Fruit fly (Drosophila melanogaster) whole organism, embryonic: ENCODE measurements around the gene Polr1B.

ENCODE experiments used
- Aef1 ChIP-seq: fragments of 200-800 bp; sonication (Bioruptor generic); IDR thresholded peaks from 3 replicates; pipeline ENCODE4 v1.3.6; 2022; ENCODE audit warnings: missing biosample characterization, missing genetic modification characterization
- Atf3 ChIP-seq: fragments of 200-800 bp; sonication (Bioruptor generic); optimal IDR thresholded peaks from 3 replicates; lab custom pipeline; 2016; ENCODE audit warnings: missing biosample characterization, missing genetic modification characterization
- Bgb ChIP-seq: fragments of 200-800 bp; sonication (Bioruptor generic); IDR thresholded peaks from 2 replicates; pipeline ENCODE4 v1.3.6; 2022; ENCODE audit warnings: missing biosample characterization, missing genetic modification characterization; ENCODE audit not compliant: partially characterized antibody
- CG10462 ChIP-seq: fragments of 200-800 bp; sonication (Bioruptor generic); optimal IDR thresholded peaks from 2 replicates; lab custom pipeline; 2016; ENCODE audit warnings: missing biosample characterization, missing genetic modification characterization
- CG10543 ChIP-seq: fragments of 200-800 bp; sonication (Bioruptor generic); optimal IDR thresholded peaks from 3 replicates; lab custom pipeline; 2017; ENCODE audit warnings: missing biosample characterization, mild to moderate bottlenecking, missing genetic modification characterization, moderate library complexity
- CG11695 ChIP-seq: fragments of 200-800 bp; sonication (Bioruptor generic); IDR thresholded peaks from 3 replicates; pipeline ENCODE4 v1.3.6; 2022; ENCODE audit warnings: missing biosample characterization, missing genetic modification characterization
- CG12236 ChIP-seq: fragments of 200-800 bp; sonication (Bioruptor generic); optimal IDR thresholded peaks from 2 replicates; lab custom pipeline; 2016; ENCODE audit warnings: missing biosample characterization, missing genetic modification characterization
- CG12299 ChIP-seq: fragments of 200-800 bp; sonication (Bioruptor generic); optimal IDR thresholded peaks from 2 replicates; lab custom pipeline; 2018; ENCODE audit warnings: missing biosample characterization, mild to moderate bottlenecking, missing genetic modification characterization
- CG13424 ChIP-seq: fragments of 200-800 bp; sonication (Bioruptor generic); optimal IDR thresholded peaks from 2 replicates; lab custom pipeline; 2019; ENCODE audit warnings: missing biosample characterization, mild to moderate bottlenecking, missing genetic modification characterization, moderate library complexity
- CG13624 ChIP-seq: fragments of 200-800 bp; sonication (Bioruptor generic); optimal IDR thresholded peaks from 2 replicates; lab custom pipeline; 2016; ENCODE audit warnings: missing biosample characterization, missing genetic modification characterization
- CG18476 ChIP-seq: fragments of 200-800 bp; sonication (Bioruptor generic); optimal IDR thresholded peaks from 2 replicates; lab custom pipeline; 2016; ENCODE audit warnings: missing biosample characterization, mild to moderate bottlenecking, missing genetic modification characterization
- CG2202 ChIP-seq: fragments of 200-800 bp; sonication (Bioruptor generic); optimal IDR thresholded peaks from 2 replicates; lab custom pipeline; 2018; ENCODE audit warnings: missing biosample characterization, mild to moderate bottlenecking, missing genetic modification characterization
- CG3407 ChIP-seq: fragments of 200-800 bp; sonication (Bioruptor generic); optimal IDR thresholded peaks from 2 replicates; lab custom pipeline; 2018; ENCODE audit warnings: missing biosample characterization, mild to moderate bottlenecking, missing genetic modification characterization
- CG34422 ChIP-seq: fragments of 200-800 bp; sonication (Bioruptor generic); IDR thresholded peaks from 3 replicates; pipeline ENCODE4 v1.3.6; 2022; ENCODE audit warnings: missing biosample characterization, missing genetic modification characterization
- CG3847 ChIP-seq: fragments of 200-800 bp; sonication (Bioruptor generic); IDR thresholded peaks from 2 replicates; pipeline ENCODE4 v1.3.6; 2022; ENCODE audit warnings: missing biosample characterization, missing genetic modification characterization
- CG4730 ChIP-seq: fragments of 200-800 bp; sonication (Bioruptor generic); IDR thresholded peaks from 2 replicates; pipeline ENCODE4 v1.3.6; 2022; ENCODE audit warnings: missing biosample characterization, missing genetic modification characterization
- CG7556 ChIP-seq: fragments of 200-800 bp; sonication (Bioruptor generic); optimal IDR thresholded peaks from 2 replicates; lab custom pipeline; 2017; ENCODE audit warnings: missing biosample characterization, mild to moderate bottlenecking, missing genetic modification characterization
- CG9609 ChIP-seq: fragments of 200-800 bp; sonication (Bioruptor generic); optimal IDR thresholded peaks from 3 replicates; lab custom pipeline; 2016; ENCODE audit warnings: missing biosample characterization, missing genetic modification characterization
- Camta ChIP-seq: fragments of 200-800 bp; sonication (Bioruptor generic); optimal IDR thresholded peaks from 2 replicates; lab custom pipeline; 2016; ENCODE audit warnings: missing biosample characterization, missing genetic modification characterization
- CoRest ChIP-seq: fragments of 200-800 bp; sonication (Bioruptor generic); optimal IDR thresholded peaks from 3 replicates; lab custom pipeline; 2018; ENCODE audit warnings: missing biosample characterization, mild to moderate bottlenecking, missing genetic modification characterization, moderate library complexity
- D ChIP-seq, 2 experiments: fragments of 200-800 bp in 1 of 2; fragments of >200 bp in 1 of 2; sonication (Bioruptor generic) in 1 of 2; optimal IDR thresholded peaks; 2 replicates in 1 of 2; 3 replicates in 1 of 2; lab custom pipeline; 2017; ENCODE audit warnings: mild to moderate bottlenecking in 1 of 2, missing biosample characterization in 1 of 2, missing genetic modification characterization in 1 of 2, missing genetic modification reagents in 1 of 2
- Ets65A ChIP-seq: fragments of 200-800 bp; sonication (Bioruptor generic); peaks from one replicate; lab custom pipeline; 2016; ENCODE audit warnings: missing biosample characterization, missing genetic modification characterization
- Fer1 ChIP-seq: fragments of 200-800 bp; sonication (Bioruptor generic); optimal IDR thresholded peaks from 2 replicates; lab custom pipeline; 2017; ENCODE audit warnings: missing biosample characterization, mild to moderate bottlenecking, missing genetic modification characterization
- Hand ChIP-seq: fragments of 200-800 bp; sonication (Bioruptor generic); optimal IDR thresholded peaks from 2 replicates; lab custom pipeline; 2017; ENCODE audit warnings: mild to moderate bottlenecking, missing biosample characterization, missing genetic modification reagents, missing genetic modification characterization
- Hmr ChIP-seq: fragments of 200-800 bp; sonication (Bioruptor generic); optimal IDR thresholded peaks from 3 replicates; lab custom pipeline; 2017; ENCODE audit warnings: mild to moderate bottlenecking, missing biosample characterization, missing genetic modification reagents, missing genetic modification characterization
- NC2α ChIP-seq: fragments of 200-800 bp; sonication (Bioruptor generic); optimal IDR thresholded peaks from 2 replicates; lab custom pipeline; 2016; ENCODE audit warnings: missing biosample characterization, missing genetic modification characterization
- NC2β ChIP-seq: fragments of 200-800 bp; sonication (Bioruptor generic); optimal IDR thresholded peaks from 2 replicates; lab custom pipeline; 2016; ENCODE audit warnings: missing biosample characterization, missing genetic modification characterization
- Nf-YC ChIP-seq: fragments of 200-800 bp; optimal IDR thresholded peaks from 3 replicates; lab custom pipeline; 2019; ENCODE audit warnings: missing biosample characterization, mild to moderate bottlenecking, missing genetic modification characterization, moderate library complexity
- Oli ChIP-seq: fragments of 200-800 bp; sonication (Bioruptor generic); optimal IDR thresholded peaks from 2 replicates; lab custom pipeline; 2018; ENCODE audit warnings: missing biosample characterization, mild to moderate bottlenecking, missing genetic modification characterization, moderate library complexity
- Rfx ChIP-seq: fragments of 200-800 bp; sonication (Bioruptor generic); IDR thresholded peaks from 2 replicates; pipeline ENCODE4 v1.3.6; 2022; ENCODE audit warnings: missing biosample characterization, missing genetic modification characterization
- Xbp1 ChIP-seq: fragments of 200-800 bp; sonication (Bioruptor generic); optimal IDR thresholded peaks from 3 replicates; lab custom pipeline; 2016; ENCODE audit warnings: missing biosample characterization, mild to moderate bottlenecking, missing genetic modification characterization
- Xrp1 ChIP-seq: fragments of 200-800 bp; sonication (Bioruptor generic); IDR thresholded peaks from 2 replicates; pipeline ENCODE4 v1.3.6; 2022; ENCODE audit warnings: missing biosample characterization, missing genetic modification characterization
- ash1 ChIP-seq: fragments of 200-800 bp; sonication (Bioruptor generic); optimal IDR thresholded peaks from 2 replicates; lab custom pipeline; 2018; ENCODE audit warnings: missing biosample characterization, mild to moderate bottlenecking, missing genetic modification characterization
- chn ChIP-seq: fragments of 200-800 bp; sonication (Bioruptor generic); optimal IDR thresholded peaks from 2 replicates; lab custom pipeline; 2016; ENCODE audit warnings: missing biosample characterization, missing genetic modification characterization
- dimm ChIP-seq: fragments of 200-800 bp; sonication (Bioruptor generic); IDR thresholded peaks from 2 replicates; pipeline ENCODE4 v1.3.6; 2022; ENCODE audit warnings: missing biosample characterization, missing genetic modification characterization
- dm ChIP-seq: fragments of 200-800 bp; sonication (Bioruptor generic); optimal IDR thresholded peaks from 3 replicates; lab custom pipeline; 2016; ENCODE audit warnings: missing biosample characterization, missing genetic modification characterization
- en ChIP-seq: fragments of 200-800 bp; sonication (Bioruptor generic); optimal IDR thresholded peaks from 2 replicates; lab custom pipeline; 2016; ENCODE audit warnings: missing biosample characterization, missing genetic modification characterization
- fd64A ChIP-seq: fragments of 200-800 bp; sonication (Bioruptor generic); optimal IDR thresholded peaks from 3 replicates; lab custom pipeline; 2018; ENCODE audit warnings: missing biosample characterization, mild to moderate bottlenecking, missing genetic modification characterization
- oc ChIP-seq: fragments of 200-800 bp; sonication (Bioruptor generic); optimal IDR thresholded peaks from 2 replicates; lab custom pipeline; 2018; ENCODE audit warnings: missing biosample characterization, mild to moderate bottlenecking, missing genetic modification characterization, moderate library complexity
- p53 ChIP-seq: fragments of 200-800 bp; sonication (Bioruptor generic); optimal IDR thresholded peaks from 2 replicates; lab custom pipeline; 2016; ENCODE audit warnings: missing biosample characterization, missing genetic modification characterization
- row ChIP-seq: fragments of 200-800 bp; sonication (Bioruptor generic); IDR thresholded peaks from 3 replicates; pipeline ENCODE4 v1.3.6; 2022; ENCODE audit warnings: missing biosample characterization, missing genetic modification characterization
- sd ChIP-seq: fragments of 200-800 bp; sonication (Bioruptor generic); optimal IDR thresholded peaks from 3 replicates; lab custom pipeline; 2018; ENCODE audit warnings: missing biosample characterization, mild to moderate bottlenecking, missing genetic modification characterization, moderate library complexity
- slbo ChIP-seq: fragments of 200-800 bp; sonication (Bioruptor generic); IDR thresholded peaks from 2 replicates; pipeline ENCODE4 v1.3.6; 2022; ENCODE audit warnings: missing biosample characterization, missing genetic modification characterization
- slp2 ChIP-seq: fragments of 200-800 bp; sonication (Bioruptor generic); optimal IDR thresholded peaks from 2 replicates; lab custom pipeline; 2016; ENCODE audit warnings: missing biosample characterization, missing genetic modification characterization
- stc ChIP-seq: fragments of 200-800 bp; sonication (Bioruptor generic); IDR thresholded peaks from 2 replicates; pipeline ENCODE4 v1.3.6; 2022; ENCODE audit warnings: missing biosample characterization, missing genetic modification characterization
- twi ChIP-seq: fragments of 200-800 bp; optimal IDR thresholded peaks from 2 replicates; lab custom pipeline; 2019; ENCODE audit warnings: missing biosample characterization, mild to moderate bottlenecking, missing genetic modification characterization, moderate library complexity
- vvl ChIP-seq: fragments of 200-800 bp; sonication (Bioruptor generic); IDR thresholded peaks from 2 replicates; pipeline ENCODE4 v1.3.6; 2022; ENCODE audit warnings: missing biosample characterization, missing genetic modification characterization
- wor ChIP-seq: fragments of 200-800 bp; sonication (Bioruptor generic); IDR thresholded peaks from 2 replicates; pipeline ENCODE4 v1.3.6; 2022; ENCODE audit warnings: missing biosample characterization, missing genetic modification characterization
- zen2 ChIP-seq: fragments of 200-800 bp; sonication (Bioruptor generic); IDR thresholded peaks from 3 replicates; pipeline ENCODE4 v1.3.6; 2022; ENCODE audit warnings: missing biosample characterization, missing genetic modification characterization; ENCODE audit not compliant: partially characterized antibody

Polr1B gene

dm6 chr2L:430820-431628 is 26.9 kb downstream of the Polr1B start, which contains the start of gene ex (continued):
- TF ChIP-seq fd64A (peak; percentile 83), CG12299 (tag; lab: Kevin White, UChicago) (peak; percentile 65), dimm (GFP tag; lab: Robert Waterston, UW) (no peak), CG3407 (peak; percentile 73), CG7556 (GFP tag; lab: Kevin White, UChicago) (peak; percentile 33), Aef1 (GFP tag; lab: Robert Waterston, UW) (0 out of 3 replicates have a peak, but pooled peaks have one; percentile 33), Camta (peak; percentile 4), Xrp1 (GFP tag; lab: Robert Waterston, UW) (peak; percentile 60), Xbp1 (no peak), NC2α (no peak), CG34422 (GFP tag; lab: Robert Waterston, UW) (no peak), zen2 (GFP tag; lab: Robert Waterston, UW) (peak; percentile 52; the same call in 2 of the 3 replicates), Hand (no peak), Hmr (GFP tag; lab: Kevin White, UChicago) (peak; percentile 85), p53 (GFP tag; lab: Kevin White, UChicago) (peak; percentile 34), CG13424 (tag; lab: Kevin White, UChicago) (peak; percentile 65), stc (GFP tag; lab: Robert Waterston, UW) (peak; percentile 66; the same call in 1 of the 2 replicates), en (GFP tag; lab: Kevin White, UChicago) (peak; percentile 7), sd (tag; lab: Kevin White, UChicago) (peak; percentile 67), dm (peak; percentile 12), CG10543 (GFP tag; lab: Kevin White, UChicago) (peak; percentile 74), vvl (GFP tag; lab: Robert Waterston, UW) (peak; percentile 73), slp2 (GFP tag; lab: Kevin White, UChicago) (no peak), wor (GFP tag; lab: Robert Waterston, UW) (no peak), twi (tag; lab: Kevin White, UChicago) (peak; percentile 39), Nf-YC (peak; percentile 33), slbo (GFP tag; lab: Robert Waterston, UW) (no peak), Ets65A (GFP tag; lab: Kevin White, UChicago) (no peak), oc (tag; lab: Kevin White, UChicago) (peak; percentile 35), CG13624 (GFP tag; lab: Kevin White, UChicago) (peak; percentile 14), CG18476 (no peak), NC2β (peak; percentile 35), CG4730 (GFP tag; lab: Robert Waterston, UW) (no peak), ash1 (GFP tag; lab: Kevin White, UChicago) (peak; percentile 14), Rfx (GFP tag; lab: Robert Waterston, UW) (no peak), chn (GFP tag; lab: Kevin White, UChicago) (no peak), CG9609 (GFP tag; lab: Kevin White, UChicago) (no peak), CG2202 (tag; lab: Kevin White, UChicago) (peak; percentile 70), CG10462 (GFP tag; lab: Kevin White, UChicago) (peak; percentile 29), row (GFP tag; lab: Robert Waterston, UW) (no peak; the same call in 2 of the 3 replicates), CG12236 (GFP tag; lab: Kevin White, UChicago) (peak; percentile 12), CoRest (peak; percentile 41), Bgb (GFP tag; lab: Robert Waterston, UW) (no peak), CG3847 (GFP tag; lab: Robert Waterston, UW) (no peak), Atf3 (GFP tag; lab: Kevin White, UChicago) (no peak), D (optimal IDR thresholded peaks at IDR 0.05; lab: Kevin White, UChicago) (no peak), D (GFP tag; optimal IDR thresholded peaks at IDR 0.05; lab: Kevin White, UChicago) (peak; percentile 14), Fer1 (GFP tag; lab: Kevin White, UChicago) (peak; percentile 82), CG11695 (GFP tag; lab: Robert Waterston, UW) (peak; percentile 59; the same call in 1 of the 3 replicates), Oli (tag; lab: Kevin White, UChicago) (no peak)
